Fruit fly (Drosophila melanogaster) whole organism, embryonic: Measurements from ENCODE around the gene BORCS6.

ENCODE experiments used
- Aef1 ChIP-seq: fragments of 200-800 bp; sonication (Bioruptor generic); IDR thresholded peaks from 3 replicates; pipeline ENCODE4 v1.3.6; 2022; ENCODE audit warnings: missing biosample characterization, missing genetic modification characterization
- Antp ChIP-seq: fragments of 200-800 bp; sonication (Bioruptor generic); optimal IDR thresholded peaks from 3 replicates; lab custom pipeline; 2016; ENCODE audit warnings: missing biosample characterization, missing genetic modification characterization
- Atf6 ChIP-seq: fragments of 200-800 bp; sonication (Bioruptor generic); IDR thresholded peaks from 2 replicates; pipeline ENCODE4 v1.3.6; 2022; ENCODE audit warnings: missing biosample characterization, missing genetic modification characterization
- BtbVII ChIP-seq: fragments of 200-800 bp; sonication (Bioruptor generic); optimal IDR thresholded peaks from 3 replicates; lab custom pipeline; 2017; ENCODE audit warnings: missing biosample characterization, mild to moderate bottlenecking, missing genetic modification characterization
- CG10267 ChIP-seq: fragments of 200-800 bp; sonication (Bioruptor generic); optimal IDR thresholded peaks from 2 replicates; lab custom pipeline; 2018; ENCODE audit warnings: missing biosample characterization, mild to moderate bottlenecking, missing genetic modification characterization, moderate library complexity
- CG11723 ChIP-seq: fragments of 200-800 bp; sonication (Bioruptor generic); optimal IDR thresholded peaks from 2 replicates; lab custom pipeline; 2017; ENCODE audit warnings: missing biosample characterization, mild to moderate bottlenecking, missing genetic modification characterization
- CG12236 ChIP-seq: fragments of 200-800 bp; sonication (Bioruptor generic); optimal IDR thresholded peaks from 2 replicates; lab custom pipeline; 2016; ENCODE audit warnings: missing biosample characterization, missing genetic modification characterization
- CG12299 ChIP-seq: fragments of 200-800 bp; sonication (Bioruptor generic); optimal IDR thresholded peaks from 2 replicates; lab custom pipeline; 2018; ENCODE audit warnings: missing biosample characterization, mild to moderate bottlenecking, missing genetic modification characterization
- CG12769 ChIP-seq: fragments of 200-800 bp; sonication (Bioruptor generic); optimal IDR thresholded peaks from 2 replicates; lab custom pipeline; 2019; ENCODE audit warnings: missing biosample characterization, mild to moderate bottlenecking, missing genetic modification characterization, moderate library complexity
- CG13296 ChIP-seq: fragments of 200-800 bp; sonication (Bioruptor generic); optimal IDR thresholded peaks from 3 replicates; lab custom pipeline; 2018; ENCODE audit warnings: missing biosample characterization, mild to moderate bottlenecking, missing genetic modification characterization
- CG2678 ChIP-seq: fragments of 200-800 bp; sonication (Bioruptor generic); optimal IDR thresholded peaks from 3 replicates; lab custom pipeline; 2019; ENCODE audit warnings: missing biosample characterization, mild to moderate bottlenecking, missing genetic modification characterization, moderate library complexity
- CG31388 ChIP-seq: fragments of 200-800 bp; sonication (Bioruptor generic); optimal IDR thresholded peaks from 2 replicates; lab custom pipeline; 2016; ENCODE audit warnings: missing biosample characterization, missing genetic modification characterization
- CG6689 ChIP-seq: fragments of 200-800 bp; sonication (Bioruptor generic); IDR thresholded peaks from 2 replicates; pipeline ENCODE4 v1.3.6; 2022; ENCODE audit warnings: missing biosample characterization, missing genetic modification characterization
- CG8765 ChIP-seq: fragments of 200-800 bp; sonication (Bioruptor generic); IDR thresholded peaks from 2 replicates; pipeline ENCODE4 v1.3.6; 2022; ENCODE audit warnings: missing biosample characterization, missing genetic modification characterization
- CG9727 ChIP-seq: fragments of 200-800 bp; sonication (Bioruptor generic); optimal IDR thresholded peaks from 3 replicates; lab custom pipeline; 2017; ENCODE audit warnings: missing biosample characterization, mild to moderate bottlenecking, missing genetic modification characterization
- CkIIα-i1 ChIP-seq: fragments of 200-800 bp; sonication (Bioruptor generic); IDR thresholded peaks from 2 replicates; pipeline ENCODE4 v1.3.6; 2022; ENCODE audit warnings: missing biosample characterization, missing genetic modification characterization
- Dad ChIP-seq: fragments of 200-800 bp; sonication (Bioruptor generic); optimal IDR thresholded peaks from 3 replicates; lab custom pipeline; 2016; ENCODE audit warnings: missing biosample characterization, missing genetic modification characterization
- Drgx ChIP-seq: fragments of 200-800 bp; sonication (Bioruptor generic); IDR thresholded peaks from 2 replicates; pipeline ENCODE4 v1.3.6; 2022; ENCODE audit warnings: missing biosample characterization, missing genetic modification characterization
- Ets97D ChIP-seq: fragments of 200-800 bp; sonication (Bioruptor generic); optimal IDR thresholded peaks from 3 replicates; lab custom pipeline; 2016; ENCODE audit warnings: missing biosample characterization, missing genetic modification characterization
- HLH4C ChIP-seq: fragments of 200-800 bp; sonication (Bioruptor generic); IDR thresholded peaks from 3 replicates; pipeline ENCODE4 v1.3.6; 2022; ENCODE audit warnings: missing biosample characterization, missing genetic modification characterization; ENCODE audit not compliant: partially characterized antibody
- Hr39 ChIP-seq: fragments of >200 bp; optimal IDR thresholded peaks from 2 replicates; lab custom pipeline; 2017
- Hr51 ChIP-seq, 2 experiments: fragments of 200-800 bp; sonication (Bioruptor generic); optimal IDR thresholded peaks; 2 replicates in 1 of 2; 3 replicates in 1 of 2; lab custom pipeline; 2016 to 2018; ENCODE audit warnings: missing biosample characterization in 2 of 2, missing genetic modification characterization in 2 of 2, mild to moderate bottlenecking in 1 of 2, moderate library complexity in 1 of 2
- Kr ChIP-seq: fragments of 200-800 bp; sonication (Bioruptor generic); optimal IDR thresholded peaks from 2 replicates; lab custom pipeline; 2017; ENCODE audit warnings: missing biosample characterization, mild to moderate bottlenecking, missing genetic modification characterization
- Myb ChIP-seq: fragments of 200-800 bp; sonication (Bioruptor generic); optimal IDR thresholded peaks from 2 replicates; lab custom pipeline; 2016; ENCODE audit warnings: missing biosample characterization, missing genetic modification characterization
- NK7.1 ChIP-seq: fragments of 200-800 bp; sonication (Bioruptor generic); optimal IDR thresholded peaks from 3 replicates; lab custom pipeline; 2016; ENCODE audit warnings: missing biosample characterization, missing genetic modification characterization
- NfI ChIP-seq: fragments of 200-800 bp; sonication (Bioruptor generic); optimal IDR thresholded peaks from 3 replicates; lab custom pipeline; 2018; ENCODE audit warnings: missing biosample characterization, mild to moderate bottlenecking, missing genetic modification characterization, moderate library complexity
- Pdp1 ChIP-seq, 2 experiments: fragments of 200-800 bp; sonication (Bioruptor generic); optimal IDR thresholded peaks; 3 replicates each; lab custom pipeline; 2016; ENCODE audit warnings: missing biosample characterization in 2 of 2, missing genetic modification characterization in 2 of 2, mild to moderate bottlenecking in 1 of 2, moderate library complexity in 1 of 2
- Rx ChIP-seq: fragments of 200-800 bp; sonication (Bioruptor generic); IDR thresholded peaks from 2 replicates; pipeline ENCODE4 v1.3.6; 2022; ENCODE audit warnings: missing biosample characterization, missing genetic modification characterization
- Trl ChIP-seq, 3 experiments: fragments of >200 bp in 2 of 3; fragments of 200-800 bp in 1 of 3; sonication (Bioruptor generic) in 1 of 3; optimal IDR thresholded peaks; 2 replicates in 1 of 3; 3 replicates in 2 of 3; lab custom pipeline; 2016 to 2017; ENCODE audit warnings: missing biosample characterization in 1 of 3, missing genetic modification characterization in 1 of 3
- Usf ChIP-seq: fragments of 200-800 bp; sonication (Bioruptor generic); optimal IDR thresholded peaks from 2 replicates; lab custom pipeline; 2017; ENCODE audit warnings: missing genotype, missing biosample characterization, missing genetic modification characterization
- bowl ChIP-seq: fragments of 200-800 bp; sonication (Bioruptor generic); IDR thresholded peaks from 2 replicates; pipeline ENCODE4 v1.3.6; 2022; ENCODE audit warnings: missing biosample characterization, missing genetic modification characterization
- caup ChIP-seq: fragments of 200-800 bp; sonication (Bioruptor generic); optimal IDR thresholded peaks from 3 replicates; lab custom pipeline; 2017; ENCODE audit warnings: missing biosample characterization, mild to moderate bottlenecking, missing genetic modification characterization, moderate library complexity; ENCODE audit not compliant: severe bottlenecking
- fd64A ChIP-seq: fragments of 200-800 bp; sonication (Bioruptor generic); optimal IDR thresholded peaks from 3 replicates; lab custom pipeline; 2018; ENCODE audit warnings: missing biosample characterization, mild to moderate bottlenecking, missing genetic modification characterization
- gsb ChIP-seq: fragments of 200-800 bp; sonication (Bioruptor generic); IDR thresholded peaks from 2 replicates; pipeline ENCODE4 v1.3.6; 2022; ENCODE audit warnings: missing biosample characterization, missing genetic modification characterization
- hth ChIP-seq: fragments of >200 bp; optimal IDR thresholded peaks from 2 replicates; lab custom pipeline; 2017; ENCODE audit warnings: inconsistent platforms
- jumu ChIP-seq: fragments of 200-800 bp; sonication (Bioruptor generic); optimal IDR thresholded peaks from 3 replicates; lab custom pipeline; 2016; ENCODE audit warnings: missing biosample characterization, missing genetic modification characterization
- kni ChIP-seq: fragments of 200-800 bp; sonication (Bioruptor generic); optimal IDR thresholded peaks from 3 replicates; lab custom pipeline; 2017; ENCODE audit warnings: mild to moderate bottlenecking, missing biosample characterization, missing genetic modification reagents, missing genetic modification characterization
- lbe ChIP-seq: fragments of 200-800 bp; sonication (Bioruptor generic); optimal IDR thresholded peaks from 2 replicates; lab custom pipeline; 2016; ENCODE audit warnings: missing biosample characterization, mild to moderate bottlenecking, missing genetic modification characterization
- lola ChIP-seq, 3 experiments: fragments of >200 bp in 2 of 3; fragments of 200-800 bp in 1 of 3; sonication (Bioruptor generic) in 1 of 3; optimal IDR thresholded peaks; 2 replicates each; lab custom pipeline; 2017 to 2019; ENCODE audit warnings: missing biosample characterization in 3 of 3, missing genetic modification characterization in 3 of 3, mild to moderate bottlenecking in 1 of 3, moderate library complexity in 1 of 3
- nau ChIP-seq: fragments of 200-800 bp; sonication (Bioruptor generic); optimal IDR thresholded peaks from 3 replicates; lab custom pipeline; 2017; ENCODE audit warnings: missing biosample characterization, mild to moderate bottlenecking, missing genetic modification characterization, missing genetic modification reagents
- oc ChIP-seq: fragments of 200-800 bp; sonication (Bioruptor generic); optimal IDR thresholded peaks from 2 replicates; lab custom pipeline; 2018; ENCODE audit warnings: missing biosample characterization, mild to moderate bottlenecking, missing genetic modification characterization, moderate library complexity
- otp ChIP-seq: fragments of 200-800 bp; sonication (Bioruptor generic); IDR thresholded peaks from 3 replicates; pipeline ENCODE4, ENCODE4 v1.3.6; 2022; ENCODE audit warnings: missing biosample characterization, missing genetic modification characterization
- psq ChIP-seq: fragments of 200-800 bp; sonication (Bioruptor generic); optimal IDR thresholded peaks from 2 replicates; lab custom pipeline; 2017; ENCODE audit warnings: missing biosample characterization, missing genetic modification characterization
- pzg ChIP-seq: fragments of 200-800 bp; sonication (Bioruptor generic); optimal IDR thresholded peaks from 3 replicates; lab custom pipeline; 2018; ENCODE audit warnings: missing biosample characterization, mild to moderate bottlenecking, missing genetic modification characterization, moderate library complexity
- rib ChIP-seq: fragments of 200-800 bp; sonication (Bioruptor generic); IDR thresholded peaks from 2 replicates; pipeline ENCODE4 v1.3.6; 2022; ENCODE audit warnings: missing biosample characterization, missing genetic modification characterization
- sd ChIP-seq: fragments of 200-800 bp; sonication (Bioruptor generic); optimal IDR thresholded peaks from 3 replicates; lab custom pipeline; 2018; ENCODE audit warnings: missing biosample characterization, mild to moderate bottlenecking, missing genetic modification characterization, moderate library complexity
- seq ChIP-seq: fragments of 200-800 bp; sonication (Bioruptor generic); IDR thresholded peaks from 2 replicates; pipeline ENCODE4 v1.3.6; 2022; ENCODE audit warnings: missing biosample characterization, missing genetic modification characterization
- vfl ChIP-seq: fragments of 200-800 bp; sonication (Bioruptor generic); optimal IDR thresholded peaks from 2 replicates; lab custom pipeline; 2016; ENCODE audit warnings: missing biosample characterization, missing genetic modification characterization
- wor ChIP-seq: fragments of 200-800 bp; sonication (Bioruptor generic); IDR thresholded peaks from 2 replicates; pipeline ENCODE4 v1.3.6; 2022; ENCODE audit warnings: missing biosample characterization, missing genetic modification characterization

BORCS6 gene

dm6 chr3L:505782-506408, 34.8 kb upstream of the BORCS6 start (continued):
- peak; percentile 41; the same call in 2 of the 3 replicates for TF ChIP-seq otp (GFP tag; lab: Robert Waterston, UW)
- TF ChIP-seq Trl (optimal IDR thresholded peaks at IDR 0.05; lab: Kevin White, UChicago): no peak
- peak; percentile 87 for TF ChIP-seq Trl (GFP tag; optimal IDR thresholded peaks at IDR 0.05; lab: Kevin White, UChicago)
- peak; percentile 41 for TF ChIP-seq oc (tag; lab: Kevin White, UChicago)
- no peak for TF ChIP-seq fd64A
- TF ChIP-seq Kr (GFP tag; lab: Kevin White, UChicago): no peak
- peak; percentile 54 to 69 for TF ChIP-seq Hr51 (GFP tag; optimal IDR thresholded peaks at IDR 0.05; lab: Kevin White, UChicago)
- no peak for TF ChIP-seq CG31388
- peak; percentile 68 for TF ChIP-seq CG12769 (tag; lab: Kevin White, UChicago)
- TF ChIP-seq Dad (GFP tag; lab: Kevin White, UChicago): peak; percentile 66
- no peak for TF ChIP-seq lbe (GFP tag; lab: Kevin White, UChicago)
- TF ChIP-seq wor (GFP tag; lab: Robert Waterston, UW): 0 out of 2 replicates have a peak, but pooled peaks have one; percentile 31
- TF ChIP-seq CG12299 (tag; lab: Kevin White, UChicago): no peak
- TF ChIP-seq vfl (GFP tag; lab: Kevin White, UChicago): peak; percentile 40
- TF ChIP-seq CG11723 (GFP tag; lab: Kevin White, UChicago): peak; percentile 53
- TF ChIP-seq CG13296: no peak
- peak; percentile 86 for TF ChIP-seq NfI (GFP tag; lab: Kevin White, UChicago)
- peak; percentile 85 for TF ChIP-seq jumu (GFP tag; lab: Kevin White, UChicago)
- no peak for TF ChIP-seq kni (GFP tag; lab: Kevin White, UChicago)
- TF ChIP-seq CG8765 (GFP tag; lab: Robert Waterston, UW): no peak; the same call in 1 of the 2 replicates
- peak; percentile 35 for TF ChIP-seq NK7.1 (GFP tag; lab: Kevin White, UChicago)
- TF ChIP-seq CG12236 (GFP tag; lab: Kevin White, UChicago): peak; percentile 56
- TF ChIP-seq BtbVII (GFP tag; lab: Kevin White, UChicago): no peak
- TF ChIP-seq CG9727 (GFP tag; lab: Kevin White, UChicago): peak; percentile 62
- no peak for TF ChIP-seq hth
- TF ChIP-seq CkIIα-i1 (GFP tag; lab: Robert Waterston, UW): no peak
- peak in 1 of 3 experiments; percentile 24 for TF ChIP-seq lola (GFP tag; optimal IDR thresholded peaks at IDR 0.05; lab: Kevin White, UChicago)
- TF ChIP-seq Usf (GFP tag; lab: Kevin White, UChicago): peak; percentile 76
- TF ChIP-seq nau (GFP tag; lab: Kevin White, UChicago): no peak
- TF ChIP-seq rib (GFP tag; lab: Robert Waterston, UW): no peak
- no peak for TF ChIP-seq psq (GFP tag; lab: Kevin White, UChicago)
- TF ChIP-seq Hr39 (lab: Kevin White, UChicago): no peak
- peak; percentile 55 for TF ChIP-seq caup (GFP tag; lab: Kevin White, UChicago)
- peak; percentile 10 for TF ChIP-seq pzg (GFP tag; lab: Kevin White, UChicago)
- peak; percentile 51; the same call in 1 of the 2 replicates for TF ChIP-seq seq
- peak; percentile 61 to 86 for TF ChIP-seq Pdp1 (GFP tag; optimal IDR thresholded peaks at IDR 0.05; lab: Kevin White, UChicago)
- TF ChIP-seq CG10267 (tag; lab: Kevin White, UChicago): peak; percentile 49
- TF ChIP-seq HLH4C (GFP tag; lab: Robert Waterston, UW): no peak
- TF ChIP-seq Myb: peak; percentile 74
- peak; percentile 41; the same call in 1 of the 2 replicates for TF ChIP-seq CG6689 (GFP tag; lab: Robert Waterston, UW)
- peak; percentile 90 for TF ChIP-seq Ets97D
- no peak for TF ChIP-seq sd (tag; lab: Kevin White, UChicago)
- no peak for TF ChIP-seq Atf6 (GFP tag; lab: Robert Waterston, UW)
- TF ChIP-seq Rx: peak; percentile 78
- peak; percentile 64 for TF ChIP-seq gsb (GFP tag; lab: Robert Waterston, UW)
- TF ChIP-seq Aef1 (GFP tag; lab: Robert Waterston, UW): peak; percentile 69
- TF ChIP-seq Drgx (GFP tag; lab: Robert Waterston, UW): peak; percentile 7; the same call in 1 of the 2 replicates
- TF ChIP-seq Antp (GFP tag; lab: Kevin White, UChicago): peak; percentile 92
- 0 out of 2 replicates have a peak, but pooled peaks have one; percentile 42 for TF ChIP-seq bowl (GFP tag; lab: Robert Waterston, UW)
- TF ChIP-seq CG2678 (tag; lab: Kevin White, UChicago): peak; percentile 31
